Fruit fly (Drosophila melanogaster) whole organism, embryonic: ENCODE measurements around the gene CG9173.

ENCODE experiments used
- CG12769 ChIP-seq: fragments of 200-800 bp; sonication (Bioruptor generic); optimal IDR thresholded peaks from 2 replicates; lab custom pipeline; 2019; ENCODE audit warnings: missing biosample characterization, mild to moderate bottlenecking, missing genetic modification characterization, moderate library complexity
- CG16863 ChIP-seq: fragments of 200-800 bp; sonication (Bioruptor generic); optimal IDR thresholded peaks from 3 replicates; lab custom pipeline; 2016; ENCODE audit warnings: missing biosample characterization, missing genetic modification characterization
- CG31441 ChIP-seq: fragments of 200-800 bp; sonication (Bioruptor generic); IDR thresholded peaks from 2 replicates; pipeline ENCODE4 v1.3.6; 2022; ENCODE audit warnings: missing biosample characterization, missing genetic modification characterization
- Max ChIP-seq: fragments of 200-800 bp; sonication (Bioruptor generic); optimal IDR thresholded peaks from 2 replicates; lab custom pipeline; 2016; ENCODE audit warnings: missing biosample characterization, mild to moderate bottlenecking, missing genetic modification characterization
- Scr ChIP-seq: fragments of 200-800 bp; sonication (Bioruptor generic); IDR thresholded peaks from 2 replicates; pipeline ENCODE4 v1.3.6; 2022; ENCODE audit warnings: missing biosample characterization, missing genetic modification characterization; ENCODE audit not compliant: partially characterized antibody
- al ChIP-seq: fragments of 200-800 bp; sonication (Bioruptor generic); IDR thresholded peaks from 2 replicates; pipeline ENCODE4 v1.3.6; 2022; ENCODE audit warnings: missing biosample characterization, missing genetic modification characterization
- hbn ChIP-seq: fragments of 200-800 bp; sonication (Bioruptor generic); IDR thresholded peaks from 2 replicates; pipeline ENCODE4 v1.3.6; 2022; ENCODE audit warnings: missing biosample characterization, missing genetic modification characterization; ENCODE audit not compliant: partially characterized antibody
- rib ChIP-seq: fragments of 200-800 bp; sonication (Bioruptor generic); IDR thresholded peaks from 2 replicates; pipeline ENCODE4 v1.3.6; 2022; ENCODE audit warnings: missing biosample characterization, missing genetic modification characterization
- tup ChIP-seq: fragments of 200-800 bp; sonication (Bioruptor generic); optimal IDR thresholded peaks from 2 replicates; lab custom pipeline; 2016; ENCODE audit warnings: missing biosample characterization, mild to moderate bottlenecking, missing genetic modification characterization, moderate library complexity

DNA sequence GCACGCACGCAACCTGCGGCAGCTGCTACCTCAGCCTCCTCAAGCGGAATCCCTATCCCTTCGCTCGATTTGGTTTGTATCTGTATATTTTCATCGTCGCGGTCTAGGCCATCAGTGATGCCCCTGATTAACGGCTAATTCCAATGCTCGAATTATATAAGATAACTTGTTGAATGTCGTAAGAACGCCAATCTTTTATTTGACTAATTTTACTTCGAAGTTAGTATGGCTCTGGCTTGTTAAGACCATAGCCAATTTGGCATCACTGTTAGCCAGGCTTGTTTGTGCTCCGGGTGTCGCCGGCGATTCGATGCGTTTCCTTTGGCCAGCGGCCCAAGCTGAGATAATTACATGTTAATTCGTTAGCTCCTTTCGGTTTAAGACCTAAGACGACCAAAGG is 9.2 kb downstream of the CG9173 start:
- TF ChIP-seq tup (GFP tag; lab: Kevin White, UChicago) (peak; percentile 15), CG16863 (GFP tag; lab: Kevin White, UChicago) (no peak), al (GFP tag; lab: Robert Waterston, UW) (no peak), CG12769 (tag; lab: Kevin White, UChicago) (peak; percentile 8), Max (GFP tag; lab: Kevin White, UChicago) (no peak), CG31441 (GFP tag; lab: Robert Waterston, UW) (peak; percentile 53; the same call in 1 of the 2 replicates), hbn (GFP tag; lab: Robert Waterston, UW) (no peak), Scr (GFP tag; lab: Robert Waterston, UW) (no peak), rib (GFP tag; lab: Robert Waterston, UW) (no peak)
